Worm (Caenorhabditis elegans) whole organism, L2 larva: ENCODE data around the gene C43H6.12.
A peak's percentile ranks its signal among the peaks of the same experiment; 100 is the strongest.

ENCODE experiments used
- C34F6.9 ChIP-seq: fragments of 150-350 bp; optimal IDR thresholded peaks from 2 replicates; lab custom pipeline; 2014; ENCODE audit warnings: missing biosample characterization, missing genetic modification characterization
- R02D3.7 ChIP-seq: fragments of 150-350 bp; optimal IDR thresholded peaks from 2 replicates; lab custom pipeline; 2014; ENCODE audit warnings: missing biosample characterization, missing genetic modification characterization
- Y55F3AM.14 ChIP-seq: fragments of 200-800 bp; sonication (Bioruptor generic); optimal IDR thresholded peaks from 2 replicates; lab custom pipeline; 2018; ENCODE audit warnings: mild to moderate bottlenecking, missing genetic modification characterization, missing compliant biosample characterization
- alr-1 ChIP-seq: fragments of 150-350 bp; optimal IDR thresholded peaks from 2 replicates; lab custom pipeline; 2014; ENCODE audit warnings: missing biosample characterization, missing genetic modification characterization
- ama-1 ChIP-seq: fragments of 150-350 bp; optimal IDR thresholded peaks from 2 replicates; lab custom pipeline; 2018; ENCODE audit warnings: inconsistent platforms
- blmp-1 ChIP-seq: sonication (generic microtip); optimal IDR thresholded peaks from 2 replicates; lab custom pipeline; 2017; ENCODE audit warnings: missing genetic modification characterization, mild to moderate bottlenecking, missing compliant biosample characterization, antibody characterized with exemption, moderate library complexity; ENCODE audit not compliant: insufficient read depth
- elt-1 ChIP-seq: fragments of 150-350 bp; optimal IDR thresholded peaks from 2 replicates; lab custom pipeline; 2014; ENCODE audit warnings: missing biosample characterization, missing genetic modification characterization
- fos-1 ChIP-seq: fragments of 150-350 bp; optimal IDR thresholded peaks from 2 replicates; lab custom pipeline; 2014; ENCODE audit warnings: missing biosample characterization, missing genetic modification characterization
- lin-11 ChIP-seq: fragments of 150-350 bp; sonication (generic microtip); optimal IDR thresholded peaks from 2 replicates; lab custom pipeline; 2014; ENCODE audit warnings: missing biosample characterization, missing genetic modification characterization, inconsistent platforms, mixed read lengths
- lsy-2 ChIP-seq, 2 experiments: fragments of 150-350 bp in 1 of 2; sonication (generic microtip) in 1 of 2; optimal IDR thresholded peaks; 2 replicates each; lab custom pipeline; 2014 to 2017; ENCODE audit warnings: missing biosample characterization in 2 of 2, missing genetic modification characterization in 2 of 2
- mab-5 ChIP-seq: fragments of 150-350 bp; optimal IDR thresholded peaks from 2 replicates; lab custom pipeline; 2014; ENCODE audit warnings: missing biosample characterization, missing genetic modification characterization
- mbf-1 ChIP-seq: sonication (generic microtip); optimal IDR thresholded peaks from 2 replicates; lab custom pipeline; 2017; ENCODE audit warnings: missing biosample characterization, missing genetic modification characterization
- nhr-11 ChIP-seq: fragments of 150-350 bp; optimal IDR thresholded peaks from 2 replicates; lab custom pipeline; 2014; ENCODE audit warnings: missing biosample characterization, missing genetic modification characterization
- nhr-12 ChIP-seq: fragments of 150-350 bp; optimal IDR thresholded peaks from 2 replicates; lab custom pipeline; 2014; ENCODE audit warnings: missing biosample characterization, missing genetic modification characterization
- nhr-129 ChIP-seq: fragments of 150-350 bp; optimal IDR thresholded peaks from 2 replicates; lab custom pipeline; 2014; ENCODE audit warnings: missing biosample characterization, missing genetic modification characterization
- nhr-21 ChIP-seq: fragments of 150-350 bp; optimal IDR thresholded peaks from 2 replicates; lab custom pipeline; 2014; ENCODE audit warnings: missing biosample characterization, missing genetic modification characterization
- nhr-23 ChIP-seq: fragments of 150-350 bp; optimal IDR thresholded peaks from 2 replicates; lab custom pipeline; 2014; ENCODE audit warnings: missing biosample characterization, missing genetic modification reagents, missing genetic modification characterization
- nhr-237 ChIP-seq: fragments of 150-350 bp; optimal IDR thresholded peaks from 2 replicates; lab custom pipeline; 2014; ENCODE audit warnings: missing biosample characterization, missing genetic modification characterization
- nhr-25 ChIP-seq: fragments of 150-350 bp; sonication (generic microtip); optimal IDR thresholded peaks from 3 replicates; lab custom pipeline; 2014; ENCODE audit warnings: missing biosample characterization, missing genetic modification characterization
- nhr-6 ChIP-seq: fragments of 150-350 bp; optimal IDR thresholded peaks from 2 replicates; lab custom pipeline; 2014; ENCODE audit warnings: missing biosample characterization, missing genetic modification characterization
- sem-4 ChIP-seq: fragments of 150-350 bp; optimal IDR thresholded peaks from 2 replicates; lab custom pipeline; 2014; ENCODE audit warnings: missing biosample characterization, missing genetic modification reagents, missing genetic modification characterization
- sma-3 ChIP-seq: sonication (generic microtip); optimal IDR thresholded peaks from 2 replicates; lab custom pipeline; 2016; ENCODE audit warnings: missing genetic modification reagents, missing genetic modification characterization, missing compliant biosample characterization
- sma-9 ChIP-seq, 2 experiments: fragments of 150-350 bp in 1 of 2; sonication (generic microtip) in 1 of 2; optimal IDR thresholded peaks; 2 replicates each; lab custom pipeline; 2014 to 2016; ENCODE audit warnings: missing genetic modification characterization in 2 of 2, mild to moderate bottlenecking in 1 of 2, missing biosample characterization in 1 of 2, missing compliant biosample characterization in 1 of 2, missing genetic modification reagents in 1 of 2, moderate library complexity in 1 of 2
- snpc-4 ChIP-seq: fragments of 150-350 bp; optimal IDR thresholded peaks from 2 replicates; lab custom pipeline; 2014; ENCODE audit warnings: missing biosample characterization, missing genetic modification characterization
- unc-55 ChIP-seq: fragments of 150-350 bp; sonication (generic microtip); optimal IDR thresholded peaks from 3 replicates; lab custom pipeline; 2014; ENCODE audit warnings: missing biosample characterization, missing genetic modification reagents, missing genetic modification characterization
- unc-62 ChIP-seq: fragments of 150-350 bp; optimal IDR thresholded peaks from 2 replicates; lab custom pipeline; 2014; ENCODE audit warnings: missing biosample characterization, missing genetic modification reagents, missing genetic modification characterization
- zag-1 ChIP-seq: fragments of 150-350 bp; optimal IDR thresholded peaks from 2 replicates; lab custom pipeline; 2014; ENCODE audit warnings: missing biosample characterization, missing genetic modification characterization
- ztf-11 ChIP-seq: sonication (generic microtip); optimal IDR thresholded peaks from 2 replicates; lab custom pipeline; 2017; ENCODE audit warnings: missing biosample characterization, missing genetic modification characterization
- ztf-4 ChIP-seq: fragments of 150-350 bp; optimal IDR thresholded peaks from 2 replicates; lab custom pipeline; 2014; ENCODE audit warnings: missing biosample characterization, missing genetic modification characterization

C43H6.12 gene

DNA sequence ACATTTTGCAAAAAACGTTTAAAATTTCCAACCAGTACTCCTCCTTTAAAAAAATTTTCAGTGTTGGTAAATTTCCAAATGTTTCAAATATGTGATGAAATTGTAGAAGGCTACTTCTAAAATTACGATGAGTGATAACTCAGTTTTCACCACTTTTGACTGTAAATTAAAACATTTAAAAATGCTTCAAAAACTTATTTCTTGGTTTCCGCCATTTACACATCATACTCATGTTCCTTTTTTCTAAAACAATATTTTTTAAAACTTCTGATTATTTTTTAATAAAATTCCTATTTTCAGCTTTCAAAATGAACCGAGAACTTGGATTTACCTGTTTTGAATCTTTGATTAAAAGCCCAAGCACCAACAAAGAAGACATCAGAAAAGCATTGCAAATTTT is 5.7 kb upstream of the C43H6.12 start, which contains the start of gene C43H6.4:
Gene C43H6.4, plus strand, starts transcription at position 301 of the 400 bp plus-strand sequence.
- TF ChIP-seq mab-5 (tag; lab: Kevin White, UChicago) (no peak), R02D3.7 (tag; lab: Kevin White, UChicago) (no peak)
- TF ChIP-seq, all 48 proteins: peak for 0

DNA sequence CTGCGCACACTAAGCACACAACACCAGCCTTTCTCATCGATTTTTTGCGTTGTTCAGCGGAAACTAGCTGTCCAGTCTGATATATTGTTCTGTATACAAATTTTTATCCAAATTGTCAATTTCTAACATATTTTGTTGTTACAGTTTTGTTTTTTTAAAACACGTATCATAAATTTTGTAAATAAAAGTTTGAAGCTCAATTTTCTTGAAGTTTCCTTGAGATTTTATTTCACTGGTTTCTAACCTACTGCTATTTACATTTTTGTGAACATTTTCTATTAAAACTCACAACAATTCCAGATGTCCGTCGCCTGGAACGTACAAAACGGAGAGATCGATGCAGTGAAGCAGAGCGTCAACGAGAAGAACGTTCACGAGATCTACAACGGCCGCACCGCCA is 2.2 kb upstream of the C43H6.12 start, which contains the start of gene mtpn-1:
Gene mtpn-1, plus strand, starts transcription at position 301 of the 400 bp plus-strand sequence.
- TF ChIP-seq sem-4 (tag; lab: Kevin White, UChicago) (no peak), ztf-11 (tag; lab: Kevin White, UChicago) (no peak), elt-1 (no peak), nhr-25 (tag; lab: Kevin White, UChicago) (no peak), sma-9 (GFP tag; optimal IDR thresholded peaks at IDR 0.05; lab: Kevin White, UChicago) (no peak), sma-9 (tag; optimal IDR thresholded peaks at IDR 0.05; lab: Kevin White, UChicago) (no peak), lsy-2 (tag; optimal IDR thresholded peaks at IDR 0.05; lab: Kevin White, UChicago) (no peak), unc-62 (GFP tag; lab: Kevin White, UChicago) (no peak), nhr-11 (no peak), zag-1 (no peak)

DNA sequence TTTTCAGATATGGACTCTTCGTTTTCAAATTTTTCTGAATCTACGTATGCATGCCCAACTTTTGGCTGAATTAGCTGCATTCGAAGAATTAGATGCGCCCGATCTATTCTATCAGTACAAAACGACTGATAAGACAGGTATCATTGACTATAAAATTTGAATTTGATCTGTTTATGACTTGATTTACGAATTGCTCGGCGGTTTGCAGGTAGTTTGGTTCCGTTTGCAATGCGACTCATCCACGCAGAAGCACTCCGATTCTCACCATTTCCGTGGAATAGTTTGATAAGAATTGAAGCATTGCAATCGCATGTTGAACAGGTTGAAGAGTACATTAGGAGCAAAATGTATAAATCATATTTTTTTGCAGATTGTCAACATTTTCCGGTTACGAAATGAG is 1.6 kb downstream of the C43H6.12 start:
- TF ChIP-seq alr-1 (tag; lab: Kevin White, UChicago) (no peak), sma-9 (GFP tag; optimal IDR thresholded peaks at IDR 0.05; lab: Kevin White, UChicago) (peak; percentile 44), sma-9 (tag; optimal IDR thresholded peaks at IDR 0.05; lab: Kevin White, UChicago) (no peak), ztf-4 (tag; lab: Kevin White, UChicago) (no peak), fos-1 (tag; lab: Kevin White, UChicago) (peak; percentile 80)
- TF ChIP-seq, all 48 proteins: peak for 2

DNA sequence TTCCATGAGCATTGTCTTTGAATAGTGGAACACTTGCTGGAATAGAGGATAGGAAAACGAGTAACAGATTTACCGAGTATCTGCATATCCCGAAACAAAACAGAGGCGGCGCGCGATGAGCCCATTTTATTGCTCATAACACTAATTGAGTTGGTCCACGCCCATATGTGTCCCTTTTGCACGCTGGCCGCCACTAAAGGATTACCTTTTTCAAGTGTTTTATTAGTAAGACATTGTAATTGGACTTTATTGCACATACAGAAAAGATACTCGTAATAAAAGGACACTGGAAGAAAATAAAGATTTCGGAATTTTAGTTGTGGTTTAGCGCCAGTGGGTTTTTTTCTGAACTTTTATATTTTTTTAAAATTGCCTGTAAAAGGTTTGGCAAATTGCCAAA is 3.9 kb downstream of the C43H6.12 start, which contains the start of gene hlh-15:
Gene hlh-15, minus strand, starts transcription at position 101 of the 400 bp plus-strand sequence.
- TF ChIP-seq lsy-2 (tag; optimal IDR thresholded peaks at IDR 0.05; lab: Kevin White, UChicago) (no peak), nhr-11 (no peak), blmp-1 (tag; lab: Kevin White, UChicago) (no peak), R02D3.7 (tag; lab: Kevin White, UChicago) (no peak), nhr-12 (tag; lab: Kevin White, UChicago) (no peak), fos-1 (tag; lab: Kevin White, UChicago) (no peak), ztf-11 (tag; lab: Kevin White, UChicago) (no peak)

DNA sequence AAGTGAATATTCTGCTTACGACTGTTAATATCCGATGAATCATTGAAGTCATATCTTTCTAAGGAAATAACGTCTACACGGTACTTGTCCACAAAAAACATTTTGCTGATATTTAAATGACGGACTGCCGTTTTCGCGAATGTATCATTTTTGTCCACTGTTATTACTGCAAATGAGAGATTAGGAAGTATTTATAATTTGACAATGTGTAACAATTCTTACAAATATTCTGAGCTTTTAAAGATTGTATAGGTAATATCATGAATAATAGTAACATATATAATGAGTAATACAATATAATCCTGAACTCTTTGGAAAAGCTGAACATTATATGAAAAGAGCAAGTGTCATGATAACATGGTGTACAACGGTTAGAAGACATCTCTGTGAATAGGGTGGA is 10.4 kb downstream of the C43H6.12 start, which contains the start of gene glr-7:
Gene glr-7, minus strand, starts transcription at position 101 of the 400 bp plus-strand sequence.
- no peak for TF ChIP-seq nhr-21 (tag; lab: Kevin White, UChicago)
- TF ChIP-seq nhr-129 (tag; lab: Kevin White, UChicago): no peak
- no peak for TF ChIP-seq nhr-6 (tag; lab: Kevin White, UChicago)
- TF ChIP-seq C34F6.9 (tag; lab: Kevin White, UChicago): no peak
- no peak for TF ChIP-seq nhr-237 (tag; lab: Kevin White, UChicago)
- no peak for TF ChIP-seq unc-55 (GFP tag; lab: Kevin White, UChicago)
- TF ChIP-seq nhr-25 (tag; lab: Kevin White, UChicago): no peak
- no peak for TF ChIP-seq snpc-4 (tag; lab: Kevin White, UChicago)
- no peak for TF ChIP-seq lin-11
- no peak for TF ChIP-seq mab-5 (tag; lab: Kevin White, UChicago)
- no peak for TF ChIP-seq ztf-11 (tag; lab: Kevin White, UChicago)
- TF ChIP-seq Y55F3AM.14 (GFP tag; lab: Kevin White, UChicago): no peak
- TF ChIP-seq sma-3 (GFP tag; lab: Kevin White, UChicago): no peak
- TF ChIP-seq nhr-23 (tag; lab: Kevin White, UChicago): no peak
- TF ChIP-seq mbf-1: no peak

DNA sequence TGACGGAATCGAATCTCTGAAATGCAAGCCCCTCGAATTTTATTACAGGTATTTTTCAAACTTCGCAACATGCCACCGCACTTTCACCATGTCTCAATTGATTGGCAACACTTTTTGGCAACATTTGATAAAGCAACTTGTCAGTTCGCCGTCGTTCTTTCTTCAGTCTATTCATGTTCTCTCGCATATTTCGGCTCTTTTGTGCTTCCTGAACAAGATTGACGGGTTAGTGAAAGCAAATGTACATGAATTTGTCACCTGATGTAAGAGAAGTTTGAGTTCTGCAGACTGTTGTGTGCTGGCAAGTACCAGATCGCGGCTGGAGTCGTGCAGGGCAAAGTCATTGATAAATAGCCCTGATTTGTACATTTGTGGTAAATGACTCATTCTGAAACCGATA is 12.7 kb downstream of the C43H6.12 start:
- TF ChIP-seq ama-1 (lab: Kevin White, UChicago) (no peak), ztf-4 (tag; lab: Kevin White, UChicago) (no peak)
- TF ChIP-seq, all 48 proteins: peak for 0
